Fruit fly (Drosophila melanogaster): ENCODE measurements around the gene CG17328.

Gene CG17328

dm6 chr2L:16251598-16252131 lies 48.1 kb upstream of the CG17328 start, which contains the start of gene CG46309 (continued):
- TF ChIP-seq HmgD (GFP tag; optimal IDR thresholded peaks at IDR 0.05) (no peak), z (GFP tag; IDR thresholded peaks at IDR 0.05) (no peak), Dref (GFP tag; IDR thresholded peaks at IDR 0.05) (peak; percentile 75; the same call in 1 of the 2 replicates), ranshi (GFP tag; IDR thresholded peaks at IDR 0.05) (no peak; the same call in 1 of the 2 replicates), Ada2b (GFP tag; IDR thresholded peaks at IDR 0.05) (no peak), CG14667 (GFP tag; IDR thresholded peaks at IDR 0.05) (no peak), en (GFP tag; optimal IDR thresholded peaks at IDR 0.05) (peak; percentile 11), Meics (GFP tag; optimal IDR thresholded peaks at IDR 0.05) (peak; percentile 59), bab2 (GFP tag; optimal IDR thresholded peaks at IDR 0.05) (peak; percentile 30), CG4328 (GFP tag; optimal IDR thresholded peaks at IDR 0.05) (no peak), chn (GFP tag; optimal IDR thresholded peaks at IDR 0.05) (no peak), inv (GFP tag; IDR thresholded peaks at IDR 0.05; ENCODE audit: partially characterized antibody) (peak; percentile 71), CG3407 (GFP tag; optimal IDR thresholded peaks at IDR 0.05) (no peak), fd3F (GFP tag; optimal IDR thresholded peaks at IDR 0.05) (peak; percentile 13), Hey (tag; optimal IDR thresholded peaks at IDR 0.05) (no peak), CG14050 (GFP tag; IDR thresholded peaks at IDR 0.05) (peak; percentile 23; the same call in 1 of the 3 replicates), BtbVII (GFP tag; optimal IDR thresholded peaks at IDR 0.05) (peak; percentile 72), stwl (tag; optimal IDR thresholded peaks at IDR 0.05) (peak; percentile 96), CG17568 (GFP tag; optimal IDR thresholded peaks at IDR 0.05) (peak; percentile 70), dpn (GFP tag; optimal IDR thresholded peaks at IDR 0.05) (peak; percentile 1 to 49), CG11696 (GFP tag; IDR thresholded peaks at IDR 0.05) (peak; percentile 94), lbe (GFP tag; optimal IDR thresholded peaks at IDR 0.05) (peak; percentile 1), sug (tag; optimal IDR thresholded peaks at IDR 0.05) (peak; percentile 12), CG15479 (GFP tag; optimal IDR thresholded peaks at IDR 0.05) (peak; percentile 60), E2f1 (GFP tag; IDR thresholded peaks at IDR 0.05) (no peak), yki (optimal IDR thresholded peaks at IDR 0.05) (peak; percentile 43), kni (GFP tag; optimal IDR thresholded peaks at IDR 0.05) (no peak), Dbx (GFP tag; IDR thresholded peaks at IDR 0.05) (no peak), CG11695 (GFP tag; IDR thresholded peaks at IDR 0.05) (peak; percentile 59; the same call in 2 of the 3 replicates), lilli (GFP tag; optimal IDR thresholded peaks at IDR 0.05) (peak; percentile 70), Xbp1 (GFP tag; optimal IDR thresholded peaks at IDR 0.05) (no peak), sqz (GFP tag; optimal IDR thresholded peaks at IDR 0.05) (peak; percentile 26), row (GFP tag; IDR thresholded peaks at IDR 0.05) (peak; percentile 76; the same call in 1 of the 3 replicates), ind (GFP tag; optimal IDR thresholded peaks at IDR 0.05) (peak; percentile 35), gem (tag; optimal IDR thresholded peaks at IDR 0.05) (peak; percentile 72), vnd (GFP tag; IDR thresholded peaks at IDR 0.05; ENCODE audit: partially characterized antibody) (peak; percentile 87; the same call in 2 of the 3 replicates), jing (GFP tag; optimal IDR thresholded peaks at IDR 0.05) (no peak), Taf1 (GFP tag; IDR thresholded peaks at IDR 0.05) (peak; percentile 30; the same call in 1 of the 2 replicates), Lpt (GFP tag; optimal IDR thresholded peaks at IDR 0.05) (no peak), Myb (GFP tag; optimal IDR thresholded peaks at IDR 0.05) (peak; percentile 73), kay (GFP tag; optimal IDR thresholded peaks at IDR 0.05) (peak; percentile 49), vfl (GFP tag; optimal IDR thresholded peaks at IDR 0.05) (peak; percentile 45), CG16815 (GFP tag; optimal IDR thresholded peaks at IDR 0.05) (no peak), gfzf (GFP tag; optimal IDR thresholded peaks at IDR 0.05) (no peak), Xrp1 (GFP tag; IDR thresholded peaks at IDR 0.05) (peak; percentile 44; the same call in 1 of the 2 replicates), CG2129 (GFP tag; IDR thresholded peaks at IDR 0.05; ENCODE audit: partially characterized antibody) (peak; percentile 33), CG15696 (tag; optimal IDR thresholded peaks at IDR 0.05) (no peak), ttk (GFP tag; IDR thresholded peaks at IDR 0.05) (no peak), al (GFP tag; IDR thresholded peaks at IDR 0.05) (no peak), HmgZ (tag; optimal IDR thresholded peaks at IDR 0.05) (peak; percentile 46), wek (GFP tag; optimal IDR thresholded peaks at IDR 0.05) (no peak)

Data from whole organism, embryonic.